Fruit fly (Drosophila melanogaster) whole organism, prepupa: ENCODE measurements around the gene CG5968.

ENCODE experiments used
- Blimp-1 ChIP-seq: fragments of 200-800 bp; sonication (Bioruptor generic); optimal IDR thresholded peaks from 3 replicates; lab custom pipeline; 2017; ENCODE audit warnings: missing biosample characterization, missing genetic modification characterization, mild to moderate bottlenecking, moderate library complexity, missing genetic modification reagents
- CG10631 ChIP-seq: fragments of 200-800 bp; sonication (Bioruptor generic); optimal IDR thresholded peaks from 2 replicates; lab custom pipeline; 2016; ENCODE audit warnings: missing biosample characterization, missing genetic modification characterization
- CG11294 ChIP-seq: fragments of 200-800 bp; sonication (Bioruptor generic); IDR thresholded peaks from 2 replicates; pipeline ENCODE4 v1.3.6; 2022; ENCODE audit warnings: missing biosample characterization, missing genetic modification characterization
- CG11762 ChIP-seq: fragments of 200-800 bp; sonication (Bioruptor generic); optimal IDR thresholded peaks from 3 replicates; lab custom pipeline; 2016; ENCODE audit warnings: missing biosample characterization, missing genetic modification characterization; ENCODE audit not compliant: insufficient read depth
- CG11902 ChIP-seq: fragments of 200-800 bp; sonication (Bioruptor generic); optimal IDR thresholded peaks from 3 replicates; lab custom pipeline; 2016; ENCODE audit warnings: missing biosample characterization, missing genetic modification characterization
- CG15336 ChIP-seq: fragments of 200-800 bp; sonication (Bioruptor generic); IDR thresholded peaks from 2 replicates; pipeline ENCODE4 v1.3.6; 2022; ENCODE audit warnings: missing biosample characterization, missing genetic modification characterization
- CG1621 ChIP-seq: fragments of 200-800 bp; sonication (Bioruptor generic); optimal IDR thresholded peaks from 3 replicates; lab custom pipeline; 2018; ENCODE audit warnings: missing biosample characterization, mild to moderate bottlenecking, missing genetic modification characterization
- CG16779 ChIP-seq: fragments of 200-800 bp; sonication (Bioruptor generic); optimal IDR thresholded peaks from 3 replicates; lab custom pipeline; 2017; ENCODE audit warnings: missing biosample characterization, mild to moderate bottlenecking, missing genetic modification characterization
- CG3032 ChIP-seq: fragments of 200-800 bp; optimal IDR thresholded peaks from 2 replicates; lab custom pipeline; 2019; ENCODE audit warnings: missing biosample characterization, mild to moderate bottlenecking, missing genetic modification characterization, moderate library complexity
- CG3919 ChIP-seq: fragments of 200-800 bp; sonication (Bioruptor generic); optimal IDR thresholded peaks from 3 replicates; lab custom pipeline; 2016; ENCODE audit warnings: missing biosample characterization, missing genetic modification characterization
- CG4318 ChIP-seq: fragments of 200-800 bp; sonication (Bioruptor generic); optimal IDR thresholded peaks from 3 replicates; lab custom pipeline; 2017; ENCODE audit warnings: missing biosample characterization, mild to moderate bottlenecking, missing genetic modification characterization
- CG6163 ChIP-seq: fragments of 200-800 bp; sonication (Bioruptor generic); IDR thresholded peaks from 3 replicates; pipeline ENCODE4 v1.3.6; 2022; ENCODE audit warnings: missing biosample characterization, missing genetic modification characterization
- CG6792 ChIP-seq: fragments of 200-800 bp; sonication (Bioruptor generic); optimal IDR thresholded peaks from 3 replicates; lab custom pipeline; 2016; ENCODE audit warnings: missing biosample characterization, missing genetic modification characterization
- CG6808 ChIP-seq: fragments of 200-800 bp; sonication (Bioruptor generic); optimal IDR thresholded peaks from 3 replicates; lab custom pipeline; 2017; ENCODE audit warnings: missing biosample characterization, missing genetic modification characterization, mild to moderate bottlenecking, moderate library complexity, missing genetic modification reagents
- CG7368 ChIP-seq: fragments of 200-800 bp; sonication (Bioruptor generic); optimal IDR thresholded peaks from 3 replicates; lab custom pipeline; 2016; ENCODE audit warnings: missing biosample characterization, missing genetic modification characterization
- CG8319 ChIP-seq: fragments of 200-800 bp; sonication (Bioruptor generic); optimal IDR thresholded peaks from 3 replicates; lab custom pipeline; 2016; ENCODE audit warnings: missing biosample characterization, missing genetic modification characterization
- CG9139 ChIP-seq: fragments of 200-800 bp; sonication (Bioruptor generic); optimal IDR thresholded peaks from 3 replicates; lab custom pipeline; 2017; ENCODE audit warnings: missing biosample characterization, mild to moderate bottlenecking, missing genetic modification characterization
- Eip75B ChIP-seq: fragments of 200-800 bp; sonication (Bioruptor generic); optimal IDR thresholded peaks from 3 replicates; lab custom pipeline; 2016; ENCODE audit warnings: missing biosample characterization, missing genetic modification characterization
- Eip93F ChIP-seq: fragments of 200-800 bp; sonication (Bioruptor generic); optimal IDR thresholded peaks from 2 replicates; lab custom pipeline; 2016; ENCODE audit warnings: missing biosample characterization, mild to moderate bottlenecking, missing genetic modification characterization
- Ets21C ChIP-seq: fragments of 200-800 bp; sonication (Bioruptor generic); optimal IDR thresholded peaks from 3 replicates; lab custom pipeline; 2016; ENCODE audit warnings: missing biosample characterization, missing genetic modification characterization
- Ets96B ChIP-seq: fragments of 200-800 bp; optimal IDR thresholded peaks from 2 replicates; lab custom pipeline; 2019; ENCODE audit warnings: missing biosample characterization, mild to moderate bottlenecking, missing genetic modification characterization, moderate library complexity
- Gug ChIP-seq: fragments of 200-800 bp; sonication (Bioruptor generic); IDR thresholded peaks from 2 replicates; pipeline ENCODE4 v1.3.6; 2022; ENCODE audit warnings: missing biosample characterization, missing genetic modification characterization
- Hr38 ChIP-seq: sonication (Bioruptor generic); optimal IDR thresholded peaks from 2 replicates; lab custom pipeline; 2016; ENCODE audit warnings: missing biosample characterization, missing genetic modification characterization
- Hr4 ChIP-seq: fragments of 200-800 bp; sonication (Bioruptor generic); optimal IDR thresholded peaks from 3 replicates; lab custom pipeline; 2016; ENCODE audit warnings: missing biosample characterization, missing genetic modification characterization
- Lpt ChIP-seq: fragments of 200-800 bp; sonication (Bioruptor generic); optimal IDR thresholded peaks from 3 replicates; lab custom pipeline; 2016; ENCODE audit warnings: missing biosample characterization, missing genetic modification characterization
- Met ChIP-seq: fragments of 200-800 bp; sonication (Bioruptor generic); optimal IDR thresholded peaks from 3 replicates; lab custom pipeline; 2016; ENCODE audit warnings: missing biosample characterization, missing genetic modification characterization
- OdsH ChIP-seq: fragments of 200-800 bp; sonication (Bioruptor generic); optimal IDR thresholded peaks from 3 replicates; lab custom pipeline; 2016; ENCODE audit warnings: missing biosample characterization, missing genetic modification characterization
- Smox ChIP-seq: fragments of 200-800 bp; sonication (Bioruptor generic); optimal IDR thresholded peaks from 3 replicates; lab custom pipeline; 2016; ENCODE audit warnings: missing biosample characterization, missing genetic modification characterization
- Sox102F ChIP-seq: fragments of 200-800 bp; sonication (Bioruptor generic); optimal IDR thresholded peaks from 2 replicates; lab custom pipeline; 2016; ENCODE audit warnings: missing biosample characterization, mild to moderate bottlenecking, missing genetic modification characterization
- Sox14 ChIP-seq: fragments of 200-800 bp; sonication (Bioruptor generic); optimal IDR thresholded peaks from 3 replicates; lab custom pipeline; 2016; ENCODE audit warnings: missing biosample characterization, missing genetic modification characterization
- achi ChIP-seq: fragments of 200-800 bp; sonication (Bioruptor generic); optimal IDR thresholded peaks from 3 replicates; lab custom pipeline; 2016; ENCODE audit warnings: missing biosample characterization, missing genetic modification characterization
- cyc ChIP-seq: fragments of 200-800 bp; sonication (Bioruptor generic); optimal IDR thresholded peaks from 3 replicates; lab custom pipeline; 2016; ENCODE audit warnings: missing biosample characterization, missing genetic modification characterization
- dac ChIP-seq: fragments of 200-800 bp; sonication (Bioruptor generic); optimal IDR thresholded peaks from 2 replicates; lab custom pipeline; 2017; ENCODE audit warnings: missing biosample characterization, mild to moderate bottlenecking, missing genetic modification characterization
- dsx ChIP-seq: fragments of 200-800 bp; optimal IDR thresholded peaks from 3 replicates; lab custom pipeline; 2019; ENCODE audit warnings: missing biosample characterization, mild to moderate bottlenecking, missing genetic modification characterization, moderate library complexity; ENCODE audit not compliant: poor library complexity, severe bottlenecking
- eg ChIP-seq: fragments of 200-800 bp; sonication (Bioruptor generic); IDR thresholded peaks from 3 replicates; pipeline ENCODE4 v1.3.6; 2022; ENCODE audit warnings: missing biosample characterization, missing genetic modification characterization
- esn ChIP-seq: fragments of 200-800 bp; sonication (Bioruptor generic); optimal IDR thresholded peaks from 2 replicates; lab custom pipeline; 2016; ENCODE audit warnings: missing biosample characterization, mild to moderate bottlenecking, missing genetic modification characterization, moderate library complexity
- fd59A ChIP-seq: fragments of 200-800 bp; sonication (Bioruptor generic); optimal IDR thresholded peaks from 2 replicates; lab custom pipeline; 2017; ENCODE audit warnings: missing biosample characterization, mild to moderate bottlenecking, missing genetic modification characterization, missing genetic modification reagents
- fd85E ChIP-seq: fragments of 200-800 bp; sonication (Bioruptor generic); optimal IDR thresholded peaks from 3 replicates; lab custom pipeline; 2016; ENCODE audit warnings: missing biosample characterization, missing genetic modification characterization
- fkh ChIP-seq: fragments of 200-800 bp; sonication (Bioruptor generic); optimal IDR thresholded peaks from 3 replicates; lab custom pipeline; 2017; ENCODE audit warnings: missing biosample characterization, mild to moderate bottlenecking, missing genetic modification characterization, moderate library complexity
- lz ChIP-seq: fragments of 200-800 bp; sonication (Bioruptor generic); optimal IDR thresholded peaks from 3 replicates; lab custom pipeline; 2016; ENCODE audit warnings: missing biosample characterization, missing genetic modification characterization
- net ChIP-seq: fragments of 200-800 bp; sonication (Bioruptor generic); optimal IDR thresholded peaks from 3 replicates; lab custom pipeline; 2016; ENCODE audit warnings: missing biosample characterization, missing genetic modification characterization
- salr ChIP-seq, 2 experiments: fragments of 200-800 bp; sonication (Bioruptor generic); optimal IDR thresholded peaks; 3 replicates each; lab custom pipeline; 2016 to 2018; ENCODE audit warnings: missing biosample characterization in 2 of 2, missing genetic modification characterization in 2 of 2, mild to moderate bottlenecking in 1 of 2
- svp ChIP-seq: fragments of 200-800 bp; sonication (Bioruptor generic); peaks from one replicate; lab custom pipeline; 2016; ENCODE audit warnings: missing biosample characterization, missing genetic modification characterization
- topi ChIP-seq: fragments of 200-800 bp; sonication (Bioruptor generic); optimal IDR thresholded peaks from 3 replicates; lab custom pipeline; 2016; ENCODE audit warnings: missing biosample characterization, missing genetic modification characterization
- vri ChIP-seq: fragments of 200-800 bp; sonication (Bioruptor generic); optimal IDR thresholded peaks from 3 replicates; lab custom pipeline; 2016; ENCODE audit warnings: missing biosample characterization, mild to moderate bottlenecking, missing genetic modification characterization

The CG5968 gene

dm6 chr2L:16549859-16550258, at the start of gene CG5968:
Gene CG5968 (minus strand): TSS chr2L:16549959.
- TF ChIP-seq CG10631 (GFP tag; lab: Kevin White, UChicago) (no peak), svp (GFP tag; lab: Kevin White, UChicago) (peak; percentile 20)
- TF ChIP-seq, all 60 proteins: peak for 1

dm6 chr2L:16598738-16599124, 49.0 kb upstream of the CG5968 start:
- TF ChIP-seq eg (GFP tag; lab: Robert Waterston, UW) (no peak), OdsH (GFP tag; lab: Kevin White, UChicago) (no peak), Met (GFP tag; lab: Kevin White, UChicago) (no peak), fkh (GFP tag; lab: Kevin White, UChicago) (no peak), CG7368 (GFP tag; lab: Kevin White, UChicago) (no peak), CG6792 (GFP tag; lab: Kevin White, UChicago) (no peak)
- TF ChIP-seq, all 60 proteins: peak for 0

dm6 chr2L:16597798-16598737, 48.3 kb upstream of the CG5968 start:
- TF ChIP-seq CG11294 (GFP tag; lab: Robert Waterston, UW) (peak; percentile 94), vri (GFP tag; lab: Kevin White, UChicago) (peak; percentile 94), esn (GFP tag; lab: Kevin White, UChicago) (peak; percentile 96), CG7368 (GFP tag; lab: Kevin White, UChicago) (peak; percentile 88), CG16779 (peak; percentile 75), svp (GFP tag; lab: Kevin White, UChicago) (peak; percentile 98), Sox102F (peak; percentile 97), Sox14 (GFP tag; lab: Kevin White, UChicago) (peak; percentile 98), CG11762 (peak; percentile 92), CG6808 (GFP tag; lab: Kevin White, UChicago) (peak; percentile 93), Smox (GFP tag; lab: Kevin White, UChicago) (peak; percentile 95), Blimp-1 (GFP tag; lab: Kevin White, UChicago) (peak; percentile 79), CG15336 (GFP tag; lab: Robert Waterston, UW) (peak; percentile 97), fd85E (GFP tag; lab: Kevin White, UChicago) (peak; percentile 70), achi (GFP tag; lab: Kevin White, UChicago) (peak; percentile 95), Lpt (GFP tag; lab: Kevin White, UChicago) (peak; percentile 94), CG8319 (GFP tag; lab: Kevin White, UChicago) (peak; percentile 88), net (GFP tag; lab: Kevin White, UChicago) (peak; percentile 94), salr (GFP tag; optimal IDR thresholded peaks at IDR 0.05; lab: Kevin White, UChicago) (peak; percentile 93), CG9139 (peak; percentile 91), Eip93F (GFP tag; lab: Kevin White, UChicago) (peak; percentile 58), lz (peak; percentile 96), CG6163 (GFP tag; lab: Robert Waterston, UW) (peak; percentile 98), dsx (peak; percentile 97), Gug (GFP tag; lab: Robert Waterston, UW) (peak; percentile 92), dac (GFP tag; lab: Kevin White, UChicago) (peak; percentile 93), topi (peak; percentile 96), Eip75B (GFP tag; lab: Kevin White, UChicago) (peak; percentile 88), CG3919 (GFP tag; lab: Kevin White, UChicago) (peak; percentile 97), CG1621 (tag; lab: Kevin White, UChicago) (peak; percentile 96), Ets96B (peak; percentile 95), fd59A (GFP tag; lab: Kevin White, UChicago) (peak; percentile 95), Hr4 (peak; percentile 96), Hr38 (GFP tag; lab: Kevin White, UChicago) (peak; percentile 68), fkh (GFP tag; lab: Kevin White, UChicago) (no peak), CG4318 (GFP tag; lab: Kevin White, UChicago) (peak; percentile 93), Ets21C (GFP tag; lab: Kevin White, UChicago) (peak; percentile 93), CG3032 (peak; percentile 96), cyc (peak; percentile 95), CG11902 (peak; percentile 87)
